Worm (Caenorhabditis elegans) whole organism, dauer: ENCODE data around the gene nsy-1.

Source experiments
- unc-62 ChIP-seq: sonication (generic microtip); optimal IDR thresholded peaks from 2 replicates; lab custom pipeline; 2017; ENCODE audit warnings: missing biosample characterization, missing genetic modification reagents, missing genetic modification characterization

The nsy-1 gene

DNA sequence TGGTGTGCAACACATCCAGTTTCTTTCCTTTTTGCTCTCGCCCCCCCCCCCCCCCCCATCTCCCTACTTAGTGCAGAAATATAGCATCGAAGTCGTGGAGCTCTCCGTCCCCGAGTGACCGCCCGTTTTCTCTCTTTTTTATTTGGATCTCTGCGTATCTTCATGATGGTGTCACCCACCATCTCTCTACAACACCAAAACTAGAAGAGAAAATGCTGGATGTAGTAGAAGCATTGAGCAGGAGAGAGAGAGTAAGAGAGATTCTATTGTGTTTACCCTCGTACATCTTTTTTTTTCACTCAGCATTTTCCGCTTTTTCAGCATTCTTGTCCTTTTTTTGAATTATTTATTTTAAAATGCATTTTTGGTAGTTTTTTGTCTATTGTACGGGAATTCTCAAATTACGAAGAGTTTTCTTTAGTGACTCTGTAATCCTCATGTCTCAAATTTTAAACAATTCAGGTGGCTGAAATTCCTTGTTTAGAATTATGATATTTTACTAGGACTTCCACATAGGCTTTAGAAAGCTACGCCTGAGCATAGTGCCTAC lies 19.9 kb downstream of the nsy-1 start:
- no peak for TF ChIP-seq unc-62

DNA sequence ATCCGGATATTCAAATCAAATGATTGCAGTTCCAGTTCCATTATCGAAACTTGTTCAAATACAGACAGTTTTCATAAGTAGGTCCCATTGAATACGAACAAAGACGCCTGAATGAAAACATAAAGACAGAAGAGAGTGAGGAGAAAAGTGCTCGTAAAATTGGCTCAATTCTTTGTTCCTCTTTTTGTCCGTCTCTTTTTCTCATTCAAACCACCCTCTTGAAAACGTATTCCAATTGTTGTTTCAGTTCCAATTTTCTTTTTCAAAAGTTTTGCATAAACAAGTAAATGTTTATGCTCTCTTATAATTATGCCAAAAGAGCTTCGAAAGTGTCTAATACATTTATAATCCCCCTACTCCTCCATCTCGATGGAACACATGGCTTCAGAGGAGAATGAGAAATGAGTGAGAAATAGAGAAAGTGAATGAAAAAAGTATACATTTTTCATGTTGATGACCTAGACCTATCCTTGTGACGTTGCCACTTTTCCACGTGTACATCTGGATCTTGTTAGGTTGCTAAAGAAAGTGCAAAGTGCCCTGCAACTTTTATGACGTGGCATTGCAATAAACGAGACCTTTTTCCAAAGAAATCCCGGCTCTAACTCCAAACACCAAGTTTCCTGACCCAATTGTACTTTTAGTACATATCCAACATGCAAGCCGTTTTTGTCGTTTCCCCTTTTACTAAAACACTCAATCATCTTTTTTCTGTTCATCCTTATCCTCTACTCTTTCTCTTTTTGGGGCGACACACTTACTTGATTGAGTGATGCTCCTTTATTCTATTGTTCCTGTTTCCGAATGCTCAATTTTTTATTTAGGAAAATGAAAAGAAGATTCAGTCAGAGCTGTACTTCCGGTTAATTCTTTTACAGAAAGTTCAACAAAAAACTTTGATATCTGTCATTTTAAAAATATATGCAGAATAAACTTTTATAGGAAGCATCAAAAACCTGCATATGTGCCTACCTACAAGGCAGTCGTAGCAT lies 23.9 kb downstream of the nsy-1 start:
- no peak for TF ChIP-seq unc-62

DNA sequence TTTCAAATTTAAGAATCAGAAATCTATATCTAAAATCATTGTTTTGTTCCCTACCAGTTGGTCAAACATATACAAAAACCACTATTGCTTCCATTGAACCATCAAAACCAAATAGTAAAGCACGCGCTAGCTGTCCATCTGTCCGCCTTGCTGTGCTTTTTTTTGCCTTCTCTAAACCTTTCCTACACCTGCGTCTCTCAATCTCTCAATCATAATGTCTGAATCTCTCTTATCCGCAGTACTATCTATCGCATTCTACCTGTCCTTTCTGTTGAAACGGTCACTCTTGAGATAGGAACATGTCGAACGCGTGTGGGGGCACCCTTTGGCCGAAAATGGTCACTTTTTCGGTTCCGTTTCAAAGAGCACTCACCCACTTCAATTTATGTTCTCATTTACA lies 24.7 kb downstream of the nsy-1 start:
- no peak for TF ChIP-seq unc-62

DNA sequence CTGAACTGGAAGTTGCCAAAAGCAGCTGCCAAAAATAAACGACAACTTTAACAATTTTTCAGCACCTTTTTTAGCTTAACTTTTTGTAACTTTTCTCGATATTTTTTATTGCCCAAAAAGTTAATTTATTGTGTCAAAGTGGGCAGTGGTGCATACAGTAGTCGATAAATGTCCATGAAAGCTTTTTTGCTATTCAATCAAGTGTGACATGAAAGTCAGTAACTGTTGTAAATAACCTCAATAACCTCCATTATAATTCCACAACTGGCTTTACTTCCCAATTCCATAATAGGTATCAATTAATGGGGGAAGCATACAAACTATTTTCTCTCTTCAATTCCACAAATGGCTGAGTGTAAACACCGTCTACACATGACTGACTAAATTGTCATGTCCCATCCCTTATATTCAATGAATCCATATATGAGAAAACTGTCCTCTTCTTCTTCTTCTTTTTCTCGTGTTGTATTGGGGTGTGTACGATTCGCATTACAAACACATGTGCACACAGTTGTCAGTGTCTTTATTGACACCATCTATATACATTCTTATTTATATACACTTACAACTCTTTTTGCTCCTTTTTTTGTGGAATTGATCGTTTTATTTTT lies 25.7 kb downstream of the nsy-1 start:
- TF ChIP-seq unc-62: no peak

DNA sequence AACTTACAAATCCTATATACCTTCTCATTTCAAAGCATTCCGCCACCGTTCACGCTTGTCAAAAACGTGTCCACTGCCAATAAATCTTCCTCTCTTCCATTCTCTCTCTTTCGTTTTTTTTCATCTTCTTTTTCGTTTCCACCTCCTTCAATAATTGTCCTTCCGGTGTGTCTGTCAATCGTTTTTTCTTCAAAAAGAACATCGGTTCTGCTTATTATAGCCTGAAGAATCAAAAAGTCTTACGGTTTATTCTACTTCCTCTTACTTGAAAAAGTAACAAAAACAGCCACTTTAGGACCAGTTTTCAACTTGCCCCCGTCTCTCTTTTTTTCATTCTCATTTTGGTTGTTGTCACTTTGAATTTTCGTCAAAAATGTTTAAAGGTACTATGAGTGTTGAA lies 26.7 kb downstream of the nsy-1 start:
- no peak for TF ChIP-seq unc-62

DNA sequence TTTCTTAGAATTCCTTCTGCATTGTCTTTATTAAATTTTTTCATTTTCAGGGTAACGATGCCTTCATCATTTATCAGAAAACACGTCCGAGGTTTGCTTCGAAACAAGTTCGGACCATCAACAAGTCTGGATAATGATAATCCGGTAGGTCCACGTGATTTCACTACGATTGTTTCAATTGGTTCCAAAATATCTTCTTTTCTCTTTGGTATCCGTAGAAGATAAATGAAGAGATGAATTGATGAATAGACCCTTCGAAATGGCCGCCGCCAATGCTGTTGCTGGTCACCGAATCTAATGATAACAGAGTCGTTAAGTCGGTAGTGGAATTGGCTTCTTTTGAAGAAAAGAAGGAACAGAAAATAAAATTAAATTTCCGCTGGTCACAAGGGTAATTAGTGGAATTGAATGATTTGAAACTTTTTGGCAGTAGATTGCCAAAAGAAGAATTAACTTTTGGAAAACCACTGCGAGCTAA lies 27.3 kb downstream of the nsy-1 start, which contains the start of gene F33G12.6:
TSS of gene F33G12.6 (plus strand) at position 51 of the 478 bp plus-strand sequence.
- no peak for TF ChIP-seq unc-62

DNA sequence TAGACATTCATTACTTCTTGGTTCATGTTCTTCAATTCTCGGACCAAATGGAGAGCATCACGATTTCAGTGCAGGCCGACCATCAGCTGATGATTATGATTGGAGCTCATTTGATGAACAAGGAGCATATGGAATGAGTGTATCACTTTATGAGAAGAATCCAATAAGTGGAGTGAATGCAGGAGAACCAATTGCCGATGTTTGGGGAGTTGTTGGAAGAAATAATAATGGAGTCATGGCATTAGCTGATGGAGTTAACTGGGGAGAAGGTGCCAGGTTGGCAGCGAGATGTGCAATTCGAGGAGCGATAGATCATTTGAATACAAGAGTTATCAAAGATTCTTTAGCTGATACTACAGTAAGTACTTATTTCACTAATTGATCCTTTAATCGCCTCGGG lies 28.2 kb downstream of the nsy-1 start:
- no peak for TF ChIP-seq unc-62

DNA sequence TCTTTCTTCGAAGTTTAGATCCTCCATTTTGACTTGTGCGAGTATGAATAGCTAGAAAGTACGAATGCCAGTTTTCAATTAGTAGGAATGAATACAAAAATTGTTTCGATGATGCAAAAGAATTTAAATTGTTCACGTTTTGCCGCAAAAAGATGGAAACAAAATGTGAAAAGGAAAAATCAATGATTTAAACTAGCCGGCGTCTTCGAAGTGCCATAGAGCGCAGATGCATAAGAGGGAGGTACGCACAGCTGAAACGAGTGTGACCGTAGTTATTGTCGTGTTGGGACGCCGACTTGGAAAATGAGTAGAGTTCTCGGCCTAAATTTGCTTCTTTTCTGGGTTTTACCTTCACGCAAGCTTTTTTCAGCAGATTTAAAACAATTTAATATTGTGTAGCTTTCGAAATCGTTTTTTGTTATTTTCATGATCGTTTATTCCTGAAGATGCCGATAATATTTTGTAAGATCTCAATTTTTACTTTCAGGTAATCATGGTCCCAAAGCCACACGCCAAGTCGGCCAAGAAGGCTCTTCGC lies 32.6 kb downstream of the nsy-1 start, which contains the start of the genes ify-1 and rpl-22:
TSS of gene ify-1 (minus strand) at position 51 of the 538 bp plus-strand sequence.
TSS of gene rpl-22 (plus strand) at position 488 of the 538 bp plus-strand sequence.
- TF ChIP-seq unc-62: no peak

DNA sequence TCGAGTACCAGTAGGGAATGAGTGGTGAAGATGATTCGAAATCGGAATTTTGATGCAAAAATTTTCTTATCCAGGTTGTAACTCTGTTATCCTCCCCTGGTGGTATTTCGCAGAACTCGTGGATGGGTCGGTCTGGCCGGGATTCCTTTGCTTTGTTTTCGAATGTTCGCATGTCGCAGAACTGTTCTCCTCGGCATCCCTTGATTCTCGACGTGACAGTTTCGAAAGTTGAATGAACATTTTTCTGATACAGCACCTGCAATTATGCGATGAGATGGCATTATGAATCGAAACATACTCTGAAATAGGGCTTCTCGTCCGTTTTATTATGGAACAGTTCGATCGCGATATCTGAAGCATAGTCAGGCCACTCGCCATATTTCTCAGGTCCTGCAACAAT lies 33.7 kb downstream of the nsy-1 start:
- no peak for TF ChIP-seq unc-62

DNA sequence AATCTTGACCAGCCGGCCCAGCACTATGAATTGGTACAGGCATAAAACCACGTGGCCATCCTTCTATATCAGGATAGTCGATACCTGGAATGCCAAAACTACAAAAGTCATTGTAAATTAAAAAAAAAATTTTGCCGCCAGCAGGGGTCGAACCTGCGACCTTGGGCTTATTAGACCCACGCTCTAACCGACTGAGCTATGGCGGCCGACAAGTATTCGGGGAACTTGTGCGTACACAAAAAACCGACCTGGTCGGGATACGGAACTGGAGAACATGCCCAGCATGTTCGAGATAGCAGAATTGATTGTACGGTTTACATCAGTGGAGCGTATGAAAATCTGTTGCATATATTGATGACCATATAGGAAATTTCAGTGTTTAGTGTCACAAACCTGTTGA lies 34.8 kb downstream of the nsy-1 start:
- no peak for TF ChIP-seq unc-62

DNA sequence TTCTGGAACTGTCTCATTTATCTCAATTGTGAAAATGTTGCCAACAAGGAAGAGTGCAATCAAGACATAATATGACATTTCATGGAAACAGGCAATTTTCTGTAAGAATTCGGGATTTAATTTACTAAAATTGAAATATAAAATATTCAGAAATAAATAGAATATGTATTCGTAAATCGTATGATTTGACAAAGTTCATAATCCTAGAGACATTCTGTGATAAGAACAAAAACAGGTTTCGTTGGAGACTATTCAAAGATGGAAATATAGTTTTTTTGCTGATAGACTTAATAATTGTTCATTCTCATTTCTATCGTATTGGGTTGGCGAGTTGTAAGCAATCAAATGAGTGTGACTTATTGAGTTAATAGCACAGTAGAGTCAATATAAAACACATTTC lies 35.5 kb downstream of the nsy-1 start, which contains the start of gene C27A2.12:
TSS of gene C27A2.12 (minus strand) at position 101 of the 400 bp plus-strand sequence.
- no peak for TF ChIP-seq unc-62

DNA sequence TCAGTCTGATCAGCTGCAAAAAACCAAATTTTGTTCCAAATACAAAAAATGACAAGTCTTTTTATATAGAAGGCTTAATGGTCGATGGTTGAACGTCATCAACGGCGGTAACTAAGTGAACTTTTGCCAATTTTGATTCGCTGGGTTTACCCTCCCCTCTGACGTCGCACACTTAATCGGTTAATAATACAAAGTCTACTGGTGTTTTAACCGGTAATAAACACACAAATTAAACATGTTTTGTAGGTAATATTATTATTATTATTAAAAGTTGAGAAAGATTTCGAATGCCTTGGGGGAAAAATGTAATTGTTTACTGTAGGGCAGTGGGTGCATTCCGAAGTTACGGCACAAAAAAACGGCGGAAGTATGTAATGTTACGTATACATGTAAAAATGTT lies 38.2 kb downstream of the nsy-1 start, which contains the start of gene pho-12:
TSS of gene pho-12 (minus strand) at position 101 of the 400 bp plus-strand sequence.
- TF ChIP-seq unc-62: no peak

DNA sequence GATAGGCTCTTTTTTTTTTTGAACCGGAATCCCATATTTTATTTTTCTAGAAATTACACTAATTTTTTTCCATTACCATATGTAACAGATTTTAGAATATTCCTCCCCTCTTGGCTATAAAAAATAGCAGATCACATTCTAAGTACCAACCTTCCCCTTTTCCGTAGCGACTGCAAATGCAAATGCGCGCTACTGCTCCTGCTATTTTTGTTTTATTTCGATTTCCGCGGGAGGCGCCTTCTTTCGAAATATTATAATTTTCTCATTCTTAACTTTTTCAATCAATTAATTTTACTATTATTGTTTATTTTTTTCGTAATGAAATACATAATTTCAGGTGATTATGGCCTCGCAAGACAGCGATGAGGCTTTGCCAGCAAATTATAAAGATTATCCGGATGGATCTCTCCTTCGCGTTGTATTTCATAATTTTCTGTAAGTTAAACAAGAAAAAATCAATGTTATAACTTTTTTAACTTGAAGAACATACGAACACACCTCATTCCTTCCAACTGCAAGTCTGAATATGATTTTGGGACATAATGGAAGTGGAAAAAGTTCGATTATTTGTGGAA lies 39.3 kb downstream of the nsy-1 start, which contains the start of gene smc-5:
TSS of gene smc-5 (plus strand) at position 332 of the 575 bp plus-strand sequence.
- no peak for TF ChIP-seq unc-62

DNA sequence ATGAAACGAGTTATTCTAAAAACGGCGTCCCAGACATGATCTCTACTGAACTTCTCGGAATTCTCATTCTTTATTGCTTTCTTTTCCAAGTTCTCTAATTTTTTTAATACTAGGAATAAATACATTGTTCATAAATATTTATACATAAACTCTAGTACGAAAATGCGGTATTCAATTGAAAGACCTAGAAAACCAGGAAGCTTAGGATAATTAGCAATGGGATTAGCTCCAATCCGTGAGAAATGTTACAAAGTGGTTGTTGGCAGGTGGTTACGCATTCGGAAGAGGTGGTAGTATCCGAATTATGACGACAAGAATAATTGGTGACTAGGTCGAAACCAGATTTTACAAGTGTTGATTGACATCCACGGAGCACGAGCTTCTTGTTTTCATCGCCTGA lies 44.4 kb downstream of the nsy-1 start:
- no peak for TF ChIP-seq unc-62

DNA sequence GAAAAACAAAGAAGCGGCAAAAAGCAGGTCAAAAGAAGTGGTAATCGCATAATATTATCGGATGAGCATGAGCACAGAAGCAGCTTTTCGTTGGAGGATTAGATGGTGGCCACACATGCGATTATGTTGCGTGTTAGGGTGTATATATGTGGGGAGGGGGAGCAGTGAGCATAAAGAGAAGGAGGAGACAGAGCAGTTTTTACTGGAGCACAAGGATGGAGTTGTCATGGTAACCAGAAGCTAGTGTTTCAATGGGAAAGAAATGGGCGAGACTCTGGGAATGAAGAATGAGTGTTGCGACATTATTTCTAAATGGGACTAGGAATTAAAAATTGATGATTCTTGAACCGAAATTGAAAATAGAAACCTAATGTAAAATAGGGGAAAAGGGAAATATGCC lies 45.4 kb downstream of the nsy-1 start, which contains the start of gene C27A2.8:
TSS of gene C27A2.8 (minus strand) at position 117 of the 400 bp plus-strand sequence.
- no peak for TF ChIP-seq unc-62

DNA sequence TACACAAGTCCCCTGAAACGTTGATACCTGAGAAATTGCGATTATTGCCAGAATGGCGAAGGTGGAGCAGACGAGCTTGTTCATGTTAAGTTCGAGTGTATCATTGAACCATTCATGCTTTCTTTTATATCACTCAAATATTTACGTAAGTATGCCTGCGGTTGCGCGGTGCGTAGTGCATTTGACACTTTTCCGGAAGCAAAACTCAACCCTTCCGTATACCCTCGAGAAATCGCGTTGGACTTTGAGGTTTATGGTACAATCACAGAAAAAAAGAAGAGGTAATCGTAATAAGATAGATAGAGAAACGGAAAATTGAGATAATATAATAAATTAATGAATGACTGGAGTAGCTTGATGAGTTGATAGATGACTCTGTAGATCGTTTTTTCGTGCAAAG lies 47.0 kb downstream of the nsy-1 start, which contains the start of gene idpb-2:
TSS of gene idpb-2 (minus strand) at position 101 of the 400 bp plus-strand sequence.
- TF ChIP-seq unc-62: no peak
